Fruit fly (Drosophila melanogaster) whole organism, larva: ENCODE results near the gene CG3857.

Source experiments
- noc ChIP-seq: fragments of 200-800 bp; sonication (Bioruptor generic); optimal IDR thresholded peaks from 3 replicates; lab custom pipeline; 2019; ENCODE audit warnings: missing biosample characterization, mild to moderate bottlenecking, missing genetic modification characterization, moderate library complexity

Gene CG3857

DNA sequence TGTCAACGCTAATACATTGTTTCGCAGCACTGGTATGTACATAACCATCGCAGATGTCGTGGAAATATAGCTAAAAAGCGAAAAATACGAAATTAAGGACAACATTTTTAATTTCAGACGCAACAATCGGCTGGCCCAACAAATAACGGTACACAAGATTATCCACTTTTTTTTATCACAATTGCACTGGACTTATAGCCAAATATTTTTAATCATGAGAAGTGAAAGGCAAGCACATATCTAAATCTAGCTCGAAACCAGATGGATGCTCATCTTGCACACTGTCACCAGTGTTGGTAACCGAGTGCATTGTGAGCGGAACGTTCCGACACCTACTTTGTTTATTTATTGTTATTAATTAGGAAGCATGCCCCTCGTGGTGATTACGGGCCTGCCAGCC lies at the start of gene CG3857, which contains the start of gene CG3587:
Gene CG3857, minus strand, starts transcription at position 21 of the 400 bp plus-strand sequence.
Gene CG3587, plus strand, starts transcription at position 288 of the 400 bp plus-strand sequence.
- peak; percentile 79 for TF ChIP-seq noc (tag; lab: Kevin White, UChicago)

DNA sequence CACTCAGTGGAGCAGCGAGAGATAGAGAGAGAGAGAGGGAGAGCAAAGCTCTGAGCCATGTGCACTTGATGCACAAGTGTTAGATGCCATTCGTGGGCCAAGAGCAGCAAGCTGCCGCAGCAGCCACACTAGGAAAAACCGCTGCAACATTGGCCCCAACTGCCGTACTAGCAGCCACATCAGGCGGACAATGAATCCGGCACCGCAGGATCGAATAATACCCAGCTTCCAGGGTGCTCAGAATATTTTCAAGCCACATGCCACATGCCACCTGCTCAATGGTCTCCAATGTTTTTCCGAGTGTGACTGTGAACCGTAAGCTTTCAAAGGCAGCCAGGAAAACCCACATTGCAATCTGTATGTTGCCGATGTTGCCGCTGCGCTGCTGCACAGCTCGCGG lies 48.8 kb upstream of the CG3857 start:
- no peak for TF ChIP-seq noc (tag; lab: Kevin White, UChicago)

DNA sequence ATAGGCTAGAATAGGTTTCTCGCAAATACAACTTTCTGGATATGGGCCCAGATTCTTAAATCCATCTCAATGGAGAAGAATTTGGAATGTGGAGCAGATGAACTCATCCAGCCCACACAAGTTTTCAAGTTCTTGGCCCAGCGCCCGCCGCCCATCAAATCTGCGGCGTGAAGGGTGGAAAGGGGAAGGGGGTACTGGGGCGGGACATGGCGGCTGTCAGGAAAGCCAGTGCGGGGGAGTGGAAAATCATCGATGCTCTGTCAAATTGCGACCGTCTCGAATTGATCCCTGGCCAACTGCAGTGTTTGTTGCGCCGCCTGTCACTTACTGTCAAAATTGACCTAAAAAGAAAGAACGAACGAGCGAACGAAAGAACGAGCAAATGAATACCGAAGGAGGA lies 45.7 kb upstream of the CG3857 start:
- TF ChIP-seq noc (tag; lab: Kevin White, UChicago): no peak

DNA sequence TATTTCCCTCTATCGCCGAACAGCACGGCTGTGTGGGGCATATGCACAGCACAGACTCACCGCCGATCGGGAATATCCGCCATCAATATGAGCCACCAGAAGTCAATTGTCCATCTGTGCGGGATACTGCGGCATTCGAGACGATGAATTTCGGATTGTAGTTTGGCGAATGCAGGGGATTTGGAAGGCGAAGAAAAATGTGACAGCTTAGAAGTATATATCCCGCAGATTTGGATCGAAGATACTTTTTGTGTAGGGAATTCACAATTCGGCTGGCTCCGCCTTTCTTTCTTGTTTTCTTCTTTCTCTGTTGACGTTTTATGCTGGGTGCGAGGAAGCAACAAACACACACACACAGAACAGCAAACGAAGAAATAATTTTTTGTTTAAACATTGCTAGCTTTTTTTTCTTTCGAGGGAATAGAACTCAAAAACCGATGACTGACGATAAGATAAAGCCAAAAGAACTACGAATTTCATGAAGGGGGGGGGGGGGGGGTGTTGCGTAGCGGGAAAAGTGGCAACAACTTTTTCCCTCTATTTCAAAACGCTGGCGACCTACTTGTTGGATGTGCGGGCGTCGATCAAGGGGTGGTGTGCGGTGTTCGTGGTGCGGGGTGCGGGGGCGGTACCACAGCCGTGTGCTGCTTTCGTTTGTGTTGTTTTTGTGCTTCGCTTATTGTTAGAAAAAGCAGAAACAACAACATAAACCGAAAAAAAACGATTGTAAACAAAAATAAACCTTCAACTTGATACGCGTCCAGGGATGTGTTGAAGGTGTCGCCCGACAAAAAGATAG lies 44.5 kb upstream of the CG3857 start:
- TF ChIP-seq noc (tag; lab: Kevin White, UChicago): peak; percentile 94

DNA sequence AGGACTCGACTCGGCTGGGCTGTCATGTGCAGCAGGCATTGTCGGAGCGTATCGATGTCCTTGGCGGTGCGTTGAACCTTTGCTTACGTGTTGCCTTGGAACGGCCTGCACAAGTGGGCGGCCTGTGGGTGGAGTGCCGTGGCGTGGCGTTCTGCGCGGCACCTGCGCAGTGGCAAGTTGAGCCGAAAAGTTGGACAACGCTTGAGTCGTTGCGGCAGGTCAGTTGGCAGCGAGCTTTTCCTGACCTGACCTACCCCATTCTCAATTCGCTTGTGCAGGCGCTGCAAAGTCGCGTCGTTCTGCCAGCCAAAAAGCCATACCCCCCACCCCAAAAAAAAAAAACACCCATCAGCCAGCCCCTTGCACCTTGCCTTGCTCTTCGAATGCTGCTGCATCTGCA lies 41.9 kb upstream of the CG3857 start:
- TF ChIP-seq noc (tag; lab: Kevin White, UChicago): no peak

DNA sequence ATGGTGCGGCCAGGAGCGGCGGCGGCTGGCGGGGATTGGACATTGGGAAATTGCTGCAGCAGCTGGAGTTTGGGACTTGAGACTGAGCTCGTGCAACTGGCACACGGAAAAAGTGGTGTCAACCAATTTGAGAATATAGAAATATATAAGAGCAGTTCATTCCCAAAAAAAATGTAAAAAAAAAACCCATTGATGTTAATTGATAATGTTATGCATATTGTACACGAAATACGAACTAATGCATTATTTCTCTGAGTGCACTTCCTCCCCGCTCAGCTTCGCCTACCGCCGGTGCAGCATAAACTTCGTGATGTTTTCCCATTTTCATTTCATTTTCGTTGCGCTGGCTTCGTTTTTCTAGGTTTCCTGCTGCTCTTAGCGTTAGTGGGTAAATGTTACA lies 39.8 kb upstream of the CG3857 start:
- TF ChIP-seq noc (tag; lab: Kevin White, UChicago): no peak

DNA sequence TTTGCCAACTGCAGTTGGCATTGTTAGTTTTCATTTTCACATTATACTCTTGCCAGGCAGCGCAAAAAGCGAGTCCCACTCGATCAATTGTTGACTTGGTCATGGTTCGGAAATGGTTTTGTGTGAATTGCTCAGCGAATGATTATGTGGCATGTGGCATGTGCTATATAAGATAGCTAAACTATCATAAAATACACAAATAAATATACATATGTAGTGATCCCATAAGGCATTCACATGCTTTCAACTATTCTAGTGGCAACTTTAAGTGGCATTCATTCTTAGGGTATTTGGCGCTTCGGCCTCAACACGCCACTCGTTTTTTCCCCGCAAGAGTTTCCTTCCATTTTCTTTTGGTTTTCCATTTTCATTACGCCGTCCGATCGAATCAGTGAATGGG lies 39.2 kb upstream of the CG3857 start:
- TF ChIP-seq noc (tag; lab: Kevin White, UChicago): no peak

DNA sequence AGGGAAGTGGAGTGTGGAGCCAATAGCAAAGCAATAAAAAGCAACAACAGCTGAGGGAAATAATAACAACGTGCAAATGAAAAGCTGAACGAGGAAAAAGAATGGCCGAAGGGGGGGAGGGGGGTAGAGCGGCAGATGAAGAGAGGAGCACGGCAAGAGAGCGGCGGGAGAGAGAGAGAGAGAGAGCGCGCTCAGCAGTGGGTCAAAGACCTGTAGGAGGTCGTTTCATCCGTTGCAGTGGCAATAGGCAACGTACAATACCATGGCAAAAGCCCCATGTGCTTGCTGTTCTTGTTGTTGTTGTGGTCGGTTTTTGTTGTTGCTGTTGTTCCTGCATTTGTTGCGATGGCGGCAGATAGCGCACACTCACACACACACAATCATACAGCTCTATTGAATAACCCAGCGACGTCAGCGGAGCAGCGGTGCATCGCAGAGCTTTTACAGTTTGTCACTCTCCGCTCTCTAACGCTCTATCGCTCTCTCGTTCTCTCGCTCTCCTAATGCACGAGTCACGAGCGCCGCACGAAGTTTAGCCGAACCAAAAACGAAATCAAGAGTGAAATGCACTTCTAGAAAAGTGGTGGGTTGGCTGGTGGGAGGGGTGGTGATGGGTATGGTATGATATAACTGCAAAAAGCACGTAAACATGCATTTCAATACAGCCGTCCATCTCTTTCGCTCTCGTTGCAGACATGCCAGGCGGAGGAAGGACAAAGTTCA lies 36.2 kb upstream of the CG3857 start:
- no peak for TF ChIP-seq noc (tag; lab: Kevin White, UChicago)

DNA sequence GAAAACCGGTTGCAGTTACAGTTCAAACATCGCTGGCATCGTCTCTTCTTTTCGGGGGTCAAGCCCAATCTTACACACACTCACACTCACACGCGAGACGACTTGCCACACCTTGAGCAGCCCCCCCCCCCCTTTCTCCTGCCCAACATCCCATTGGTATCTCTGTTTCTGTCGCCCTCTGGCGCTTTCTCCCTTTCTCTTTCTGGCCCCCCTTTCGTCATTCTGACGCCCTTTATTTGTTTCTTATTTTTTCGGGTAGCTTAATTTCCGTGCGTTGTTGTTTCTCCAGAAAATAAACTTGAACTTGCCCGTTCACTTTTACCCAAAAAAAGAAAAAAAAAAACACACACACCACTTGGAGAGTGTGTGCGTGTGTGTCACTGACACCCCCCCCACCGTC lies 32.3 kb upstream of the CG3857 start:
- TF ChIP-seq noc (tag; lab: Kevin White, UChicago): no peak

DNA sequence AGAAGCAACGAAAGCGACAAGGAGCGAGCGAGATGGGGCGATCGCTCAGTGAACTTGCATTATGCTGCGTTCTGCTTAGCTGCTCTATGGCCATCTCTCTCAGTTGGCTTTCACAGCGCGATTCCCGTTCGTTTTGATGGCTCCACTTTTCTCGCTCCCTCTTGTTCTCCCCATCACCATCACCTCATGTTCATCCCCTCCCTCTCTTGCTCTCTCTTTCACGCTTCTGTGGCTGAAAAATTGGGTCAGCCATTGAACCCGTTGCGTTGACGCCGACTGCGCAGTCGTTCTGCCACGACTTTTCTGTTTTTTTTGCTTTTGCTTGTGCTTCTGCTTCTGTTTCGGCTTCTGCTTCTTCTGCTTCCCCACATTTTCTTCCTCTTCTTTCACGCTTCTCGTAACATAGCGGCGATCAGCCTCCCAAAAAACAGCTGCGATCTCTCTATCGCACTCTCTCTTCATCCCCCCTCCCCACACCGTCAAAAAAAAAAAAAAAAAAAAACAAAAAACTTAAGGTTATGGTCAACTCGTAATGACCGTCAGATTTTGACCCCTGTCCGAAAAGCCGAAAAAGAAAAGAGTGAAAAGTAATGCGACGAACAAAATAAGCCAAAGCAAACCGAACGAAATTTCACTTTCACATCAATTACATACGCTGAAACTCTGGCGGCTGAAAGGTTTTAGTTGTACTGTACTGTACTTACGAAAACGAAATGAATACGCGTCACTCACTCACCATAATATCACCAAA lies 30.9 kb upstream of the CG3857 start:
- no peak for TF ChIP-seq noc (tag; lab: Kevin White, UChicago)

DNA sequence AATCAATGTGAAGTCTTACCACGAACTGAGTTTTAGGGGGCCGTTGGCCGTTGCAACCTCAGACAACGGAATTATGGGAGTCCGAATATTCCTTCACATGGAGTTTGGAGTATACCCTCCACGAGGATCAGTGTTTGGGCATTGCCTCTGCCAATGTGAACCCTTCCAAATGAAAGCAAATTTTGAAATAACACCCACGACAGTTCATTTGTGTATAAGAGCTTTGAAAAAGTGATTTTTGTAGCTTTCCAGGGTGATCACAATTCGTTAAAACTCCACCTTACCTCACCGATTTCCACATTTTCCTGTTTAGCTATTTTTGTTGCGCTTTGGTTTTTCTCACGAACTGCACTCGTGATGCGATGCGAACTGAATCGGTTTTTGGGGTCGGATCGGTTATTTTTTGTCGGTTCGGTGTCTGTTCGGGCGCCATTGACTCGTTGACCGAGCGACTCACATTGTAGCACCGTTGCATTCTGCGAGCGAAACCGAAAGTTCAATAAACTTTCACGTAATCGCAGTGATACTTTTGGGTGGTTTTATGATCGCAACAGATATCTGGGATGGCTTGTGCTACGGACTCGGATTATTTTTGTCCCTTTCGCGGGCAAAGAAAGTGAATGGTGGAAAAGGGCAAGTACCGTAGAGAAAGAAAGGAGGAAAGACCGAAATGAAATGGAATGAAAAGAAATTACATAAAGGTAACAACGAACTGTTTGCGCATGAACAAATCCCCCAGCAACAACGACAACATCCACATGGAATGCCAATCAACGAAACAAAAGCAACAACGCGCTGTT lies 30.1 kb upstream of the CG3857 start:
- no peak for TF ChIP-seq noc (tag; lab: Kevin White, UChicago)

DNA sequence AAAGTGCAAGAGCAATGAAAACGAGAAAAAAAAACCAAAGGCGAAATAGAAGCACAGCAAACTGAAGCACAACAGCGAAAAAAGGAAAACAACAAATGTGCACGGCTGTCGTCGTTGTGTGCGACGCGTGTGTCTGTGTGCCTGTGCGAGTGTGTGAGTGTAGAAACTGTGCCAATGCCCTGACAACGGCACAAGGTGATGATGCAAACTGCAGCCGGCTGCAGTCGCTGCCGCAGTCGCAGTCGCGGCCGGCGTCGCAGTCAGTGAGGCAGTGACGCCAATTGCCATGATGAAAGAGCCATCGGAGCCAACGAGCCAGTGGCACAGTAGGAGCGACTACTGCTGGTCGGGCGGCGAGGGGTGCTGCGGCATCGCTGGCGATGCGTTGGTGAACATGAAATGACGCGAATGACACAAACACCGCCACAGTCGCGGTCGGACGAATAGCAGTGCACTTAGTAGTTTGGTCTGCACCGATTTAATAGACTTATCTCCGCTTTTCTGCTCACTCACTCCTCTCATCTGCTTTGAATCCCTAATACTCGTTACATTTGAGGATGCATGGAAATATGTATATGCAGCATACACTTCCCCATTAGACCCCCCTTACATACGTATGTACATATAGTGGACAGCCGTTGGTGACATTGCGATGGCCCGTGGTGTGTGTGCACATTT lies 28.9 kb upstream of the CG3857 start:
- TF ChIP-seq noc (tag; lab: Kevin White, UChicago): no peak

DNA sequence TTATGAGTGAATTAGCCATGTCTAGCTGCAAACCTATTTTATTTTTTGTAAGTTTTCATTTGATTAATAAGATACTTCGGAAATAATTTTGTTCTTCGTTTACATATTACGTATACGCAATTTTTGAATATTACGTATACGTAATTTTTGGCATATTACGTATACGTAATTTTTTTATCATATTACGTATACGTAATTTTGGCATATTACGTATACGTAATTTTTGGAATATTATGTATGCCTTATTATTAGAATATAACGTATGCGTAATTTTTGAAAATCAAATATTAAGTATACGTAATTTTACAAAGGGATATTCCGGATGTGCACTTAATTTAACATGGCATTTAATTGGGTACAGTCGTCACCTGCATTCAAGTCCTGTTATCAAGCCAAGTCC lies 28.3 kb upstream of the CG3857 start:
- no peak for TF ChIP-seq noc (tag; lab: Kevin White, UChicago)

DNA sequence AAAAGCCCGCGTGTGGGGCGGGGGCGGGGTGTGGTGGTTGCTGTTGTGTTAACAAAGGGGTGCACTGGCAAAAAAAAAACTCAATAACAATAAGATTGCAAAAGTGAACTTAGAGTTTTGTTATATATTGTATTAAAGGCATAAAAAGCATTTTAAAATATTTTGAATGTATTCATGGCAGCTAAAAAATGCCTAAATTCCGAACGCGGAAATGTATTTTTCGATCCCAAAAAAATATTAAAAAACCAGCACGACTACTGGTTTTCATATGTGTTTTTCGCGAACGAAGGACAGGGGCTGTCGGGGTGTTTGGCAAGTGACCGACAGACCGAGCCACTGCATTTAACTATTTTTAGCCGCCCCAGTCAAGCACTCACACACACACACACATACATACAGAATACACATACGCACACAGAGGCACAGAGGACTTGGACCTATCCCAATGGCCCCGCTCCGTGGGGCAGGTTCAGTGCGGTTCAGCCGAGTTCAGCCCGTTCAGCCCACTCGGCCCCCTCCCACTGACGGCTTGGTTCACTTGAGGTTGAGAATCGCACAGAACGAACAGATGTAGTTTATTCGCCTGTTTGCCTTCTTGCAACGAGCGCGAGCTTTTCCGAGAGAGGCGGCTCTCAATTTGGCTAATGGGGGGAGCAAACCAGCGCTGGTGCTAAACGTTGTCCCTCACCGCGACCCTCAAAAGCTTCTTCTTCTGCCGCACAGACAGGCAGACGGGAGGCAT lies 27.1 kb upstream of the CG3857 start:
- TF ChIP-seq noc (tag; lab: Kevin White, UChicago): no peak
